Fruit fly (Drosophila melanogaster) S2 (cell line): ENCODE measurements around the gene CG17786.

Source experiments
- CG8478 ChIP-seq: fragments of >200 bp; optimal IDR thresholded peaks from 2 replicates; lab custom pipeline; 2018
- CTCF ChIP-seq, 2 experiments: fragments of >200 bp; optimal IDR thresholded peaks; 2 replicates each; lab custom pipeline; 2018

DNA sequence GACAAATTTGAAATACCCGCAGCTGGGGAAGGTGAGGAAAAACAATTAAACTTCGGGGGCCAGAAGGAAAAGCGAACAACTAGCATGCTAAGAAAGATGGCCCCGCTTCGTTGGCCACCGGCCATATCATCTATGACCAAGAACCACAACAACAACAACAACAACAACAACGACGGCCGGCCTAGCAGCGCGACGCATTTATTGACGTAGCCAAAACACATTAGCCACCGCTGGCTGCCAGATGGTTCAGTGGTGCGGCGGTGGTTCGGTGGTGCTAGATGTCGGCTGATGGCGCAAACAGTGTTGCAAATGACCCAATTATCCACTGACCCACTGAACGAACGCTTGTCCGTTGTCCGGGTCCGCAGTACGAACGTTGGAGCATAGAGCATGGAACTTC lies 4.9 kb downstream of the CG17786 start:
- TF ChIP-seq CG8478 (lab: Kevin White, UChicago) (no peak), CTCF (optimal IDR thresholded peaks at IDR 0.05; lab: Kevin White, UChicago) (no peak)
